Worm (Caenorhabditis elegans): Measurements from ENCODE around the gene F42A9.11.

- TF ChIP-seq tab-1 (GFP tag; IDR thresholded peaks at IDR 0.05): no peak
- no peak for TF ChIP-seq flt-1 (GFP tag; IDR thresholded peaks at IDR 0.05)
- no peak for TF ChIP-seq T22C8.4 (GFP tag; IDR thresholded peaks at IDR 0.05)
- no peak for TF ChIP-seq cog-1 (tag; optimal IDR thresholded peaks at IDR 0.05)
- no peak for TF ChIP-seq ref-1 (GFP tag; conservative IDR thresholded peaks at IDR 0.05)
- TF ChIP-seq ztf-23 (GFP tag; IDR thresholded peaks at IDR 0.05): no peak
- no peak for TF ChIP-seq klf-2 (GFP tag; conservative IDR thresholded peaks at IDR 0.05)
- TF ChIP-seq ztf-29 (GFP tag; IDR thresholded peaks at IDR 0.05): no peak
- TF ChIP-seq med-1 (GFP tag; optimal IDR thresholded peaks at IDR 0.05; ENCODE audit: insufficient read depth): no peak
Measured at ce11 chrIV:8627328-8627727, at the start of gene F42A9.11.
